Fruit fly (Drosophila melanogaster): Measurements from ENCODE around the gene hep.
A peak's percentile ranks its signal among the peaks of the same experiment; 100 is the strongest.

The hep gene

DNA sequence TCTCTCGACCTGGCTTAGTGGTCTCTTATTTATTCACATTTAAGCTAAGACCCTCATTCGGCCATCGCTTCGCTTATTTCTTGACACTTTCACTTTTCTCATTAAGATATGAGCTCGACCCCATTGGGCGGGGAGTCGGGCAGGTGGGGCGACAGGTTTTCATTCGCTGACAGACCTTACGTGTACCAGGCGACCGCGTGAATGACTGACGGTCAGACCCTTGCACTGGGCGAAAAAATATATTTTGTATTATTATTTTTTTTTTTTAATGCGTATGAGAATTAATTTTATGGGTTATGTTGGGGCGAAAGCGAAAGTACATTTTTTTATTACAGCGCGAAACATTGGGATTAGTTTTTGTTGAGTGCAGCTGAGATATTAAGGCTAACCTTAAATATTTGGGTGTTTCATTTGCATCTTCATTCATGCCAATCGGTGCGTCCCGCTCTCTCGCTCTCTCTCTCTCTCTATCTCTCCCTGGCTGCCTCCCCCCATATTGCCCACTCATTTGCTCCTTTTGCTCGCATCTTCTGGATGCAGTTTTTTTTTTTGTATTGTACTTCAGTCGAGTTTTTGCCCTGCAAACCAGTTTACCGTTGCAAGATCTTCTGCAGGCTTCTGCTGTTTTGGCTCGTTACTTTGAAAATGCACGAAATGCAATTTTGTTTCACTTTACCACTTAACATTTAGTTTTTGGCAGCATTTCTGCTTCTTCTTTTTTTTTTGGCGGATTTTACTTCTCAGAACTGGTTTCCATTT is 46.9 kb upstream of the hep start (continued):
- peak; percentile 27 for TF ChIP-seq CG2875 (GFP tag; optimal IDR thresholded peaks at IDR 0.05)
- peak; percentile 42 for TF ChIP-seq PHDP (tag; optimal IDR thresholded peaks at IDR 0.05)
- peak; percentile 67; the same call in 1 of the 2 replicates for TF ChIP-seq seq (GFP tag; IDR thresholded peaks at IDR 0.05)
- no peak for TF ChIP-seq Dip3 (GFP tag; optimal IDR thresholded peaks at IDR 0.05)
- peak; percentile 50 for TF ChIP-seq Asciz (GFP tag; optimal IDR thresholded peaks at IDR 0.05)
- TF ChIP-seq CG16813 (GFP tag; IDR thresholded peaks at IDR 0.05; ENCODE audit: partially characterized antibody) = no peak
- TF ChIP-seq abd-A (tag; optimal IDR thresholded peaks at IDR 0.05) = peak; percentile 49
- TF ChIP-seq Trl (optimal IDR thresholded peaks at IDR 0.05) = peak in 1 of 2 experiments; percentile 18
- TF ChIP-seq Trl (GFP tag; optimal IDR thresholded peaks at IDR 0.05) = no peak
- TF ChIP-seq oc (tag; optimal IDR thresholded peaks at IDR 0.05) = peak; percentile 67
- TF ChIP-seq CG1024 (GFP tag; IDR thresholded peaks at IDR 0.05) = peak; percentile 40
- TF ChIP-seq chm (GFP tag; IDR thresholded peaks at IDR 0.05) = 0 out of 2 replicates have a peak, but pooled peaks have one; percentile 13
- peak; percentile 59 for TF ChIP-seq CG10209 (GFP tag; optimal IDR thresholded peaks at IDR 0.05)
- peak; percentile 88 for TF ChIP-seq vvl (GFP tag; IDR thresholded peaks at IDR 0.05)
- peak; percentile 48; the same call in 1 of the 2 replicates for TF ChIP-seq sob (GFP tag; IDR thresholded peaks at IDR 0.05)
- peak; percentile 71; the same call in 2 of the 3 replicates for TF ChIP-seq ase (GFP tag; IDR thresholded peaks at IDR 0.05)
- TF ChIP-seq nom (GFP tag; optimal IDR thresholded peaks at IDR 0.05) = peak; percentile 64
- TF ChIP-seq Ptx1 (GFP tag; IDR thresholded peaks at IDR 0.05) = peak; percentile 74
- 0 out of 3 replicates have a peak, but pooled peaks have one; percentile 62 for TF ChIP-seq CG3726 (GFP tag; IDR thresholded peaks at IDR 0.05)
- no peak for TF ChIP-seq chinmo (GFP tag; IDR thresholded peaks at IDR 0.05; ENCODE audit: partially characterized antibody)
- peak; percentile 49; the same call in 1 of the 2 replicates for TF ChIP-seq E2f2 (GFP tag; IDR thresholded peaks at IDR 0.05)
- peak; percentile 68 for TF ChIP-seq tgo (GFP tag; IDR thresholded peaks at IDR 0.05)
- TF ChIP-seq tup (GFP tag; optimal IDR thresholded peaks at IDR 0.05) = no peak
- peak; percentile 77 for TF ChIP-seq HLH3B (GFP tag; IDR thresholded peaks at IDR 0.05)
- TF ChIP-seq Jarid2 (GFP tag; optimal IDR thresholded peaks at IDR 0.05) = no peak
- peak; percentile 28 for TF ChIP-seq CG9727 (GFP tag; optimal IDR thresholded peaks at IDR 0.05)
- no peak for TF ChIP-seq pfk (GFP tag; optimal IDR thresholded peaks at IDR 0.05)
- TF ChIP-seq CG8388 (GFP tag; optimal IDR thresholded peaks at IDR 0.05) = peak; percentile 10
- peak; percentile 17 for TF ChIP-seq CG14710 (tag; optimal IDR thresholded peaks at IDR 0.05)
- TF ChIP-seq CG9932 (GFP tag; IDR thresholded peaks at IDR 0.05) = no peak
- peak; percentile 79 for TF ChIP-seq sisA (GFP tag; IDR thresholded peaks at IDR 0.05)
- TF ChIP-seq CoRest (tag; optimal IDR thresholded peaks at IDR 0.05) = peak; percentile 37
- peak; percentile 96 for TF ChIP-seq ci (GFP tag; IDR thresholded peaks at IDR 0.05)
- TF ChIP-seq CG34422 (GFP tag; IDR thresholded peaks at IDR 0.05) = peak; percentile 68; the same call in 2 of the 3 replicates
- peak; percentile 60; the same call in 1 of the 3 replicates for TF ChIP-seq CG11456 (GFP tag; IDR thresholded peaks at IDR 0.05)
- peak; percentile 72 for TF ChIP-seq CG2678 (tag; optimal IDR thresholded peaks at IDR 0.05)
- no peak for TF ChIP-seq Bteb2 (GFP tag; optimal IDR thresholded peaks at IDR 0.05)
- TF ChIP-seq bowl (GFP tag; IDR thresholded peaks at IDR 0.05) = peak; percentile 76
- TF ChIP-seq Drgx (GFP tag; IDR thresholded peaks at IDR 0.05) = peak; percentile 64
- TF ChIP-seq ATbp (GFP tag; optimal IDR thresholded peaks at IDR 0.05) = peak; percentile 69
- peak; percentile 72 for TF ChIP-seq Awh (GFP tag; IDR thresholded peaks at IDR 0.05)
- TF ChIP-seq gsb-n (tag; optimal IDR thresholded peaks at IDR 0.05) = no peak
- peak; percentile 31; the same call in 1 of the 2 replicates for TF ChIP-seq crol (GFP tag; IDR thresholded peaks at IDR 0.05)
- peak; percentile 14 for TF ChIP-seq CG4424 (GFP tag; optimal IDR thresholded peaks at IDR 0.05)
- TF ChIP-seq Lhr (GFP tag; optimal IDR thresholded peaks at IDR 0.05) = no peak
- peak; percentile 28 for TF ChIP-seq Ssrp (tag; optimal IDR thresholded peaks at IDR 0.05)
- TF ChIP-seq pnt (GFP tag; optimal IDR thresholded peaks at IDR 0.05) = peak; percentile 17
- TF ChIP-seq Hr78 (GFP tag; optimal IDR thresholded peaks at IDR 0.05) = peak in 1 of 2 experiments; percentile 62
- TF ChIP-seq Rfx (GFP tag; IDR thresholded peaks at IDR 0.05) = peak; percentile 37

All from whole organism, embryonic.